Worm (Caenorhabditis elegans) whole organism, L1 larva: ENCODE results near the gene nhr-283.
"Not testable (repeated sequence)": the region's sequence is repeated elsewhere in the genome, so short reads cannot be mapped to it uniquely, and the experiment has no call there.

Source experiments
- F16B12.6 ChIP-seq: fragments of 150-350 bp; optimal IDR thresholded peaks from 2 replicates; lab custom pipeline; 2014; ENCODE audit warnings: missing biosample characterization, missing genetic modification characterization
- elt-3 ChIP-seq, 6 experiments: fragments of 150-350 bp in 1 of 6; sonication (generic microtip); optimal IDR thresholded peaks; 2 replicates each; lab custom pipeline; 2017 to 2018; ENCODE audit warnings: missing biosample characterization in 6 of 6, missing genetic modification characterization in 6 of 6, inconsistent platforms in 1 of 6
- tbx-2 ChIP-seq: sonication (generic microtip); optimal IDR thresholded peaks from 2 replicates; lab custom pipeline; 2016; ENCODE audit warnings: missing genetic modification characterization, missing compliant biosample characterization

- not testable (repeated sequence) for TF ChIP-seq tbx-2 (tag; lab: Kevin White, UChicago); F16B12.6 (tag; lab: Kevin White, UChicago); elt-3 (tag; optimal IDR thresholded peaks at IDR 0.05; lab: Kevin White, UChicago)
Measured at ce11 chrV:15754731-15755130, 21.8 kb downstream of the nhr-283 start, which contains the start of gene str-8.
